Worm (Caenorhabditis elegans) whole organism, L4/young adult: ENCODE measurements around the gene F56D3.1.

ENCODE experiments used
- W03F9.2 ChIP-seq: fragments of 150-350 bp; optimal IDR thresholded peaks from 2 replicates; lab custom pipeline; 2014; ENCODE audit warnings: missing biosample characterization, missing genetic modification characterization
- him-1 ChIP-seq: sonication (generic microtip); optimal IDR thresholded peaks from 2 replicates; lab custom pipeline; 2016; ENCODE audit warnings: missing genotype, missing genetic modification reagents, missing genetic modification characterization, missing compliant biosample characterization

- TF ChIP-seq W03F9.2 (no peak), him-1 (tag; lab: Kevin White, UChicago) (no peak)
Measured at ce11 chrII:4129450-4129849, 16.7 kb upstream of the F56D3.1 start.
